Worm (Caenorhabditis elegans): ENCODE results near the gene C05D12.1.

DNA sequence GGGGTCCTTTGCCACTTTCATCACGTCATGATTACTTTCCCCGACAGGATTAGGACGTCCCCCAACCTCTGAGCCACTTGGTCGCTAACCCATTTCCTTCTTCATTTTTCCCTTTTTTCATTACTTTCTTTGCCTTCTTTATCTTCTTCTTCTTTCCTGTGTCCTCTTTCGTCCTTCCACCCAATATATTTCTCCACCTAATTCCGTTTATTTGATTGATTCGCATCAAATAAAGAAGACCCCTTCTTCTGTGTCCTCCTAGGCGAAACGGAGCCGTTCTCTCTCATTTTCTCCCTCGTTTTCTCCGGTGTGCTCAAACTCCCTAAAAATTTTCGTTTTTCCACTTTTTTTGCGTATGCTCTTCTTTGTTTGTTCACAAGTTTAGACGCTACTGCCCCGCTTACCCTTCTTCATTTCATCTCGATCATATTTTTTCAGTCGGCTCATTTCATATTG is 5.9 kb downstream of the C05D12.1 start, which contains the start of gene C05D12.7:
- TF ChIP-seq hmg-4 (GFP tag; optimal IDR thresholded peaks at IDR 0.05) (no peak), ets-7 (tag; optimal IDR thresholded peaks at IDR 0.05) (no peak), flt-1 (GFP tag; IDR thresholded peaks at IDR 0.05) (no peak), ceh-36 (tag; optimal IDR thresholded peaks at IDR 0.05) (no peak), scrt-1 (GFP tag; IDR thresholded peaks at IDR 0.05) (no peak), hmbx-1 (tag; optimal IDR thresholded peaks at IDR 0.05) (no peak), tra-4 (tag; optimal IDR thresholded peaks at IDR 0.05) (no peak), ceh-13 (GFP tag; optimal IDR thresholded peaks at IDR 0.05) (no peak), ama-1 (optimal IDR thresholded peaks at IDR 0.05) (no peak), sea-1 (GFP tag; conservative IDR thresholded peaks at IDR 0.05) (no peak), tbx-11 (GFP tag; IDR thresholded peaks at IDR 0.05) (no peak), aly-1 (tag; optimal IDR thresholded peaks at IDR 0.05) (no peak), pes-1 (GFP tag; IDR thresholded peaks at IDR 0.05) (no peak), B0310.2 (tag; optimal IDR thresholded peaks at IDR 0.05) (no peak)

All from whole organism, early embryonic.